Worm (Caenorhabditis elegans) whole organism, L4 larva: ENCODE results near the gene clec-8.

Experiments
- F44E2.7 ChIP-seq: fragments of 200-800 bp; sonication (Bioruptor generic); IDR thresholded peaks from 2 replicates; pipeline ENCODE4 v2.1.2; 2022; ENCODE audit warnings: missing genetic modification characterization, missing compliant biosample characterization
- R02D3.7 ChIP-seq: fragments of 150-350 bp; sonication (generic microtip); optimal IDR thresholded peaks from 3 replicates; lab custom pipeline; 2014; ENCODE audit warnings: missing biosample characterization, missing genetic modification characterization
- T20F7.1 ChIP-seq: fragments of 200-800 bp; sonication (Bioruptor generic); optimal IDR thresholded peaks from 2 replicates; lab custom pipeline; 2018; ENCODE audit warnings: mild to moderate bottlenecking, missing genetic modification characterization, missing compliant biosample characterization
- T26A8.4 ChIP-seq: fragments of 200-800 bp; sonication (Bioruptor generic); IDR thresholded peaks from 2 replicates; pipeline ENCODE4 v1.3.6; 2022; ENCODE audit warnings: missing genetic modification characterization, missing compliant biosample characterization
- Y105C5A.15 ChIP-seq: fragments of 200-800 bp; sonication (Bioruptor generic); IDR thresholded peaks from 2 replicates; pipeline ENCODE4 v1.3.6; 2022; ENCODE audit warnings: missing genetic modification characterization, missing compliant biosample characterization
- Y5F2A.4 ChIP-seq: fragments of 200-800 bp; sonication (Bioruptor generic); optimal IDR thresholded peaks from 2 replicates; lab custom pipeline; 2018; ENCODE audit warnings: mild to moderate bottlenecking, missing genetic modification characterization, missing compliant biosample characterization
- ZK337.2 ChIP-seq: fragments of 200-800 bp; sonication (Bioruptor generic); IDR thresholded peaks from 2 replicates; pipeline ENCODE4 v1.3.6; 2022; ENCODE audit warnings: missing genetic modification reagents, missing genetic modification characterization, missing compliant biosample characterization
- aha-1 ChIP-seq: fragments of 150-350 bp; peaks from one replicate; lab custom pipeline; 2014; ENCODE audit warnings: missing biosample characterization, missing genetic modification characterization
- ama-1 ChIP-seq: fragments of 150-350 bp; optimal IDR thresholded peaks from 2 replicates; lab custom pipeline; 2014; ENCODE audit warnings: inconsistent platforms, mixed read lengths
- ceh-20 ChIP-seq: fragments of 200-800 bp; sonication (Bioruptor generic); IDR thresholded peaks from 2 replicates; pipeline ENCODE4 v1.3.6; 2022; ENCODE audit warnings: missing genetic modification reagents, missing genetic modification characterization, missing compliant biosample characterization
- dmd-6 ChIP-seq: fragments of 200-800 bp; sonication (Bioruptor generic); IDR thresholded peaks from 2 replicates; pipeline ENCODE4 v1.3.6; 2022; ENCODE audit warnings: missing genetic modification reagents, missing genetic modification characterization, missing compliant biosample characterization
- dmd-8 ChIP-seq: fragments of 200-800 bp; sonication (Bioruptor generic); IDR thresholded peaks from 2 replicates; pipeline ENCODE4 v1.3.6; 2022; ENCODE audit warnings: missing genetic modification characterization, missing compliant biosample characterization
- egl-27 ChIP-seq: sonication (generic microtip); optimal IDR thresholded peaks from 3 replicates; lab custom pipeline; 2017; ENCODE audit warnings: missing biosample characterization, missing genetic modification reagents, missing genetic modification characterization
- hif-1 ChIP-seq, 2 experiments: sonication (generic microtip); optimal IDR thresholded peaks; 2 replicates each; lab custom pipeline; 2016 to 2017; ENCODE audit warnings: missing compliant biosample characterization in 2 of 2, missing genetic modification characterization in 2 of 2, missing genetic modification reagents in 2 of 2, missing genotype in 2 of 2, mild to moderate bottlenecking in 1 of 2
- hlh-11 ChIP-seq: fragments of 200-800 bp; sonication (Bioruptor generic); optimal IDR thresholded peaks from 2 replicates; lab custom pipeline; 2018; ENCODE audit warnings: mild to moderate bottlenecking, missing genetic modification characterization, missing compliant biosample characterization
- hlh-30 ChIP-seq: sonication (generic microtip); optimal IDR thresholded peaks from 2 replicates; lab custom pipeline; 2017; ENCODE audit warnings: antibody characterized with exemption, mild to moderate bottlenecking, missing genetic modification characterization, missing compliant biosample characterization; ENCODE audit not compliant: insufficient read depth
- mdl-1 ChIP-seq, 2 experiments: fragments of 150-350 bp in 1 of 2; sonication (generic microtip) in 1 of 2; optimal IDR thresholded peaks; 2 replicates each; lab custom pipeline; 2014 to 2017; ENCODE audit warnings: missing biosample characterization in 2 of 2, missing genetic modification characterization in 2 of 2
- mdt-29 ChIP-seq: fragments of 200-800 bp; sonication (Bioruptor generic); IDR thresholded peaks from 2 replicates; pipeline ENCODE4 v1.3.6; 2022; ENCODE audit warnings: missing genetic modification reagents, missing genetic modification characterization, missing compliant biosample characterization
- mxl-3 ChIP-seq: fragments of 200-800 bp; sonication (Bioruptor generic); optimal IDR thresholded peaks from 2 replicates; lab custom pipeline; 2018; ENCODE audit warnings: mild to moderate bottlenecking, missing genetic modification characterization, missing compliant biosample characterization
- nhr-10 ChIP-seq: fragments of 150-350 bp; optimal IDR thresholded peaks from 2 replicates; lab custom pipeline; 2014; ENCODE audit warnings: missing biosample characterization, missing genetic modification characterization
- nhr-28 ChIP-seq: fragments of 150-350 bp; optimal IDR thresholded peaks from 2 replicates; lab custom pipeline; 2014; ENCODE audit warnings: missing biosample characterization, missing genetic modification characterization
- nhr-48 ChIP-seq: sonication (generic microtip); optimal IDR thresholded peaks from 2 replicates; lab custom pipeline; 2016; ENCODE audit warnings: mild to moderate bottlenecking, missing genetic modification characterization, missing compliant biosample characterization
- nhr-76 ChIP-seq: fragments of 150-350 bp; optimal IDR thresholded peaks from 2 replicates; lab custom pipeline; 2014; ENCODE audit warnings: missing biosample characterization, missing genetic modification characterization
- php-3 ChIP-seq: fragments of 200-800 bp; sonication (Bioruptor generic); IDR thresholded peaks from 2 replicates; pipeline ENCODE4 v1.3.6; 2022; ENCODE audit warnings: missing genetic modification reagents, missing genetic modification characterization, missing compliant biosample characterization
- snpc-1.2 ChIP-seq: fragments of 200-800 bp; sonication (Bioruptor generic); IDR thresholded peaks from 2 replicates; pipeline ENCODE4 v1.3.6; 2022; ENCODE audit warnings: missing genetic modification reagents, missing genetic modification characterization, missing compliant biosample characterization
- spr-1 ChIP-seq: sonication (generic microtip); optimal IDR thresholded peaks from 2 replicates; lab custom pipeline; 2016; ENCODE audit warnings: mild to moderate bottlenecking, missing genetic modification characterization, missing compliant biosample characterization
- unc-62 ChIP-seq, 3 experiments: fragments of 150-350 bp in 1 of 3; sonication (generic microtip); optimal IDR thresholded peaks in 2 of 3; peaks in 1 of 3; 1 replicate in 1 of 3; 2 replicates in 2 of 3; lab custom pipeline; 2014 to 2017; ENCODE audit warnings: missing biosample characterization in 3 of 3, missing genetic modification characterization in 3 of 3, missing genetic modification reagents in 3 of 3, missing genotype in 1 of 3
- zfp-2 ChIP-seq: sonication (generic microtip); optimal IDR thresholded peaks from 2 replicates; lab custom pipeline; 2016; ENCODE audit warnings: mild to moderate bottlenecking, missing genetic modification characterization, missing compliant biosample characterization
- ztf-11 ChIP-seq: fragments of 150-350 bp; optimal IDR thresholded peaks from 2 replicates; lab custom pipeline; 2014; ENCODE audit warnings: missing biosample characterization, missing genetic modification characterization
- ztf-7 ChIP-seq: fragments of 150-350 bp; optimal IDR thresholded peaks from 2 replicates; lab custom pipeline; 2014; ENCODE audit warnings: missing biosample characterization, missing genetic modification characterization

clec-8 gene

DNA sequence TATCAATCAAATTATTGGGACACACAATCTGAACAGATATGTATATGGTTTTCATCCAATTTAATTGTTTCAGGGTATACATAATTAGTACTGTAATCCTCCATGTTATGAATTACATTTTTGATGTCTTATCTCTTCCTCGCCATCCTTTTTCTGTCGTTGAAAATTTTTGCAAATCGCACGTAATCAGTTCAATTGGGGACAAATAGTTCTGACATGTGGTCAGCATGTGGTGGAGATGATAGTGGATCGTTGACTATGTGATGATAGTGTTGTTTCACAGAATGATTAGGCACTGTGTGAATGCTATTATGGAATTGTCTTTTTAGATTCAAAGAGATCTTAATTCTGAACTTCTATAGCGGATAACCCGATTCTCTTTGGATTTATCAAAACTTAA, 37.6 kb upstream of the clec-8 start:
- TF ChIP-seq Y5F2A.4 (GFP tag; lab: Kevin White, UChicago) (no peak), ceh-20 (GFP tag; lab: Robert Waterston, UW) (no peak), hif-1 (tag; optimal IDR thresholded peaks at IDR 0.05; lab: Kevin White, UChicago) (peak; percentile 93 to 96), T20F7.1 (GFP tag; lab: Kevin White, UChicago) (no peak), dmd-8 (no peak), mxl-3 (GFP tag; lab: Kevin White, UChicago) (peak; percentile 85), aha-1 (tag; lab: Kevin White, UChicago) (peak; percentile 99), dmd-6 (peak; percentile 93), unc-62 (GFP tag; optimal IDR thresholded peaks at IDR 0.05 in 1 of 2; lab: Kevin White, UChicago) (peak in 1 of 2 experiments; percentile 93), unc-62 (tag; optimal IDR thresholded peaks at IDR 0.05; lab: Kevin White, UChicago) (no peak), ztf-11 (tag; lab: Kevin White, UChicago) (no peak), nhr-28 (tag; lab: Kevin White, UChicago) (peak; percentile 60), ztf-7 (tag; lab: Kevin White, UChicago) (no peak), hlh-11 (tag; lab: Kevin White, UChicago) (peak; percentile 16), ama-1 (lab: Kevin White, UChicago) (no peak), hlh-30 (tag; lab: Kevin White, UChicago) (peak; percentile 28), nhr-48 (tag; lab: Kevin White, UChicago) (peak; percentile 97), T26A8.4 (GFP tag; lab: Robert Waterston, UW) (no peak), mdl-1 (tag; optimal IDR thresholded peaks at IDR 0.05; lab: Kevin White, UChicago) (peak in 1 of 2 experiments; percentile 5), nhr-76 (no peak)

- TF ChIP-seq mdt-29 (GFP tag; lab: Robert Waterston, UW) (no peak), zfp-2 (tag; lab: Kevin White, UChicago) (no peak), egl-27 (tag; lab: Kevin White, UChicago) (no peak), spr-1 (no peak), R02D3.7 (tag; lab: Kevin White, UChicago) (no peak), F44E2.7 (GFP tag; lab: Robert Waterston, UW) (no peak), php-3 (GFP tag; lab: Robert Waterston, UW) (no peak)
- TF ChIP-seq, all 104 proteins: peak for 0
Measured at ce11 chrII:12612218-12612617, 34.4 kb upstream of the clec-8 start, which contains the start of gene nspe-4. TSS of gene nspe-4 (plus strand) at chrII:12612518.

- TF ChIP-seq nhr-10 (tag; lab: Kevin White, UChicago): no peak
- TF ChIP-seq, all 104 proteins: peak for 0
Measured at ce11 chrII:12608653-12609052, 30.8 kb upstream of the clec-8 start, which contains the start of gene Y38E10A.9. TSS of gene Y38E10A.9 (plus strand) at chrII:12608953.

DNA sequence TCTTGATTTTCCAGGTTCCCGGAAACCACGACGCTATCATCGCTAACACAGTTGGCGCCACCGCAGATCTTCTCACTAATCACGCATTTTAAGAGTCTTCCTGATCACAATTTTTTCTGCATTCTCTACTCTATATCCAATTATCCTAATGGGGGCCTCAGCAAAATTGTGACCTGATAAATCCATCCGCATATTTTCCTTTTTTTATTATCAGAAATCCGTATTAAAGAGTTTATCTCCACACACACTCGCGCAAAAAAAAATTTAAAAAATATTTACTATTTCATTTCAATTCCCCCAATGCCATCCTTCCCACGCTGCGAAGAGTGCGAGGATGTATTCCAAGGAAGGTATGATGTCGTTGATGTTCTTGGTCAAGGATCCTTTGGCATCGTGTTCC, 29.0 kb upstream of the clec-8 start, which contains the start of gene Y38E10A.8:
Gene Y38E10A.8, plus strand, starts transcription at position 301 of the 400 bp plus-strand sequence.
- TF ChIP-seq unc-62 (GFP tag; optimal IDR thresholded peaks at IDR 0.05 in 1 of 2; lab: Kevin White, UChicago) (peak in 1 of 2 experiments; percentile 27), unc-62 (tag; optimal IDR thresholded peaks at IDR 0.05; lab: Kevin White, UChicago) (no peak), snpc-1.2 (GFP tag; lab: Robert Waterston, UW) (no peak), Y105C5A.15 (GFP tag; lab: Robert Waterston, UW) (no peak)

ce11 chrII:12606108-12606507, 28.2 kb upstream of the clec-8 start:
- TF ChIP-seq Y105C5A.15 (GFP tag; lab: Robert Waterston, UW) (0 out of 2 replicates have a peak, but pooled peaks have one; percentile 19), ZK337.2 (no peak), unc-62 (GFP tag; optimal IDR thresholded peaks at IDR 0.05 in 1 of 2; lab: Kevin White, UChicago) (peak in 1 of 2 experiments; percentile 96), unc-62 (tag; optimal IDR thresholded peaks at IDR 0.05; lab: Kevin White, UChicago) (no peak)
